Fruit fly (Drosophila melanogaster): ENCODE measurements around the gene MED30.

- TF ChIP-seq trem (tag; optimal IDR thresholded peaks at IDR 0.05) (no peak), ems (GFP tag; optimal IDR thresholded peaks at IDR 0.05) (no peak), psq (GFP tag; optimal IDR thresholded peaks at IDR 0.05) (no peak), CG5180 (GFP tag; optimal IDR thresholded peaks at IDR 0.05) (no peak), hbn (GFP tag; IDR thresholded peaks at IDR 0.05; ENCODE audit: partially characterized antibody) (no peak), ind (GFP tag; optimal IDR thresholded peaks at IDR 0.05) (no peak), CTCF (GFP tag; optimal IDR thresholded peaks at IDR 0.05) (no peak), zfh2 (GFP tag; optimal IDR thresholded peaks at IDR 0.05) (no peak), CG17829 (tag; optimal IDR thresholded peaks at IDR 0.05) (no peak), Mrtf (GFP tag; IDR thresholded peaks at IDR 0.05) (no peak)
These were observed 36.0 kb downstream of the MED30 start for dm6 chr3L:617926-618325.

All from whole organism, embryonic.